Worm (Caenorhabditis elegans): Measurements from ENCODE around the gene dhhc-5.

- TF ChIP-seq nhr-237 (tag; optimal IDR thresholded peaks at IDR 0.05), result no peak
- TF ChIP-seq lin-29 (GFP tag; IDR thresholded peaks at IDR 0.05), result no peak
- peak; percentile 88 for TF ChIP-seq dve-1 (tag; optimal IDR thresholded peaks at IDR 0.05; ENCODE audit: insufficient read depth)
- no peak for TF ChIP-seq lim-7 (GFP tag; IDR thresholded peaks at IDR 0.05)
- TF ChIP-seq nhr-6 (tag; optimal IDR thresholded peaks at IDR 0.05), result no peak
- TF ChIP-seq T26A8.4 (GFP tag; IDR thresholded peaks at IDR 0.05), result no peak
- no peak for TF ChIP-seq skn-1 (tag; optimal IDR thresholded peaks at IDR 0.05)
Observed at ce11 chrIII:6872534-6873150, 23.8 kb upstream of the dhhc-5 start, which contains the start of gene K04C2.3.
